Worm (Caenorhabditis elegans): Measurements from ENCODE around the gene gldi-10.
A peak's percentile ranks its signal among the peaks of the same experiment; 100 is the strongest.

gldi-10 gene

DNA sequence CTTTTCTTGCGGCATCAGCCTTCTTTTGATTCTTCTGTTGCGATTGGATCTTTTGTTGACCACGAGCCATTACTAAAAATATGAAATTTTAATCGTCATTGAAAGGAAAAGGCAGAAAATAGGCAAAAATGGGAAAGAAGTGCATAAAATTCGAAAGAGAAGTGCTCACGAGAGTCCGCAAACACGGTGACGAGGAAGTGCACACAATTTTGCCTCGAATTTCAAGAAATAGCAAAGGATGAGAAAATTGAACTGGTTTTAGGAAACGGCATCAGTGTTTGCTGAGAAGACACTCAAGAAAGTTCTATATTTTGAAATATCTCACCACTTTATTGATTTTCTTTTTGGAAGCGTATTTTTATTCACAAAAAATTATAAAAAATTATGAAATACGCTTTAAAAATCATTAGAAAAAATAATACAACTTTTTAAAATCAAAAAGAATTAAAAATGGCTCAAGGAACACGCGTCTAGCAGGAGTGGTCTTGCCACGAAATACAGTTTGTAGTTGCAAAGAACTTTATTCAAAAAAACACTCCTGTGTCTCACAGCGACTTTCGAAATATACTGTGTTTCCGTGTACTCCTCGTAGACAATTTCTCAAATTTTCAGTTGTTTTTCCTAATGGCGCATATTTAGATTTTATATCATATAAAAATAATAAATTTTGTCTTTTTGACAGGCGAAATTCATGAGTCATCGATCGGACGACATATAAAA, 2.7 kb upstream of the gldi-10 start, which contains the start of the genes znf-706 and cpna-3 (continued):
- no peak for TF ChIP-seq hmg-20 (GFP tag; IDR thresholded peaks at IDR 0.05)
- TF ChIP-seq efl-1 (GFP tag; optimal IDR thresholded peaks at IDR 0.05), result peak; percentile 32
- TF ChIP-seq B0019.2 (GFP tag; conservative IDR thresholded peaks at IDR 0.05), result no peak
- no peak for TF ChIP-seq repo-1 (tag; optimal IDR thresholded peaks at IDR 0.05)
- peak; percentile 60 for TF ChIP-seq F49E8.2 (tag; optimal IDR thresholded peaks at IDR 0.05; ENCODE audit: insufficient read depth)
- peak; percentile 69 for TF ChIP-seq snpc-1.3 (tag; optimal IDR thresholded peaks at IDR 0.05; ENCODE audit: insufficient read depth)
- no peak for TF ChIP-seq lir-1 (GFP tag; conservative IDR thresholded peaks at IDR 0.05)
- TF ChIP-seq lsy-27 (tag; optimal IDR thresholded peaks at IDR 0.05; ENCODE audit: borderline replicate concordance, insufficient read depth), result no peak
- no peak for TF ChIP-seq tbx-9 (tag; optimal IDR thresholded peaks at IDR 0.05; ENCODE audit: borderline replicate concordance)
- TF ChIP-seq madf-6 (GFP tag; IDR thresholded peaks at IDR 0.05), result peak; percentile 81
- no peak for TF ChIP-seq bed-2 (GFP tag; IDR thresholded peaks at IDR 0.05)
- TF ChIP-seq ekl-4 (GFP tag; IDR thresholded peaks at IDR 0.05), result no peak
- peak; percentile 91 for TF ChIP-seq lsl-1 (GFP tag; optimal IDR thresholded peaks at IDR 0.05)
- no peak for TF ChIP-seq C17E4.6 (GFP tag; IDR thresholded peaks at IDR 0.05)
- no peak for TF ChIP-seq nfya-1 (tag; optimal IDR thresholded peaks at IDR 0.05; ENCODE audit: borderline replicate concordance, insufficient read depth)

DNA sequence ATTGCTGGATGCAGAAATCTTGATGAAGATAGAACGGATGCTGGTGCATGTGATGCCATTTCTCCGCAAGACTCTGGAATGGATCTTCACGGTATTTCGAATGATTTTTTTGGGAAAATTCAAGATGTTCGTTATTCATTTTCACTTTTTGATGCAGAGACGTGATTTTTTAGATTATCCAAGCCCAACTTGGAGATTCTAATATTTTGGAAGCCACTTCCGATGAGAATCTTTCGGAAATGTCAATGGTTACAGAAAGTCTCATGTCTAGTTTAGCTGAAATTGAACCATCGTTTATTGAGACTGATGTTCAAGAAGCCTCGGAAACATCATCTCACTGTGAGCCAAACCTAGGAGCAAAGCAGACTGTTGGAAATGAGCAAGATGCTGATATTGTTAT, 1.8 kb downstream of the gldi-10 start:
- TF ChIP-seq nhr-90 (tag; optimal IDR thresholded peaks at IDR 0.05), result no peak

- TF ChIP-seq nfya-1 (tag; optimal IDR thresholded peaks at IDR 0.05; ENCODE audit: borderline replicate concordance, insufficient read depth) (no peak), lsy-27 (tag; optimal IDR thresholded peaks at IDR 0.05; ENCODE audit: borderline replicate concordance, insufficient read depth) (no peak), cebp-1 (GFP tag; IDR thresholded peaks at IDR 0.05) (no peak), cebp-1 (tag; optimal IDR thresholded peaks at IDR 0.05) (no peak), Y53F4B.3 (GFP tag; IDR thresholded peaks at IDR 0.05) (no peak), unc-62 (GFP tag; optimal IDR thresholded peaks at IDR 0.05) (no peak), F10E7.11 (tag; optimal IDR thresholded peaks at IDR 0.05) (no peak), unc-130 (GFP tag; optimal IDR thresholded peaks at IDR 0.05) (no peak), Y95B8A.8 (GFP tag; IDR thresholded peaks at IDR 0.05) (no peak)
These were observed 5.3 kb downstream of the gldi-10 start, which contains the start of the genes C01F6.14 and fem-3 for ce11 chrIV:9104071-9105016. C01F6.14 (minus strand) TSS chrIV:9104121. fem-3 (plus strand) TSS chrIV:9104966.

DNA sequence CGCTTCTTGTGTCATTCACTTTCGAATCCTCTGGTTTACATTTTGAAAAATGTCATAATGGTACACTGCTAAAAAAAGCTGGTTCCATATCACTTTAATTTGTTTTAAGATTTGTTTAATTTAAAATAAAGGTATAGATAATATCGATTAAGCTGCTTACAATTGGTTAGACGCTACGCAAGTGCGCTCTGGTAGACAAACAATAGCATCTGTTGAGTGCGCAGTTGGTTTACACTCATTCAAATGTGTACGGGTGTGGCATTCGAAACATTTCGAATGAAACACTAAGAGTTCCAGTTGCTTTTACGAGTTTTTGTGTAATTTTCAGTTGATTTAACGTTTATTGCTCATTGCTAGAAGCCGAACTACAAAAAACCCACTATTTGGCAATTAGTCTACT, 8.4 kb downstream of the gldi-10 start:
- no peak for TF ChIP-seq dox-1 (GFP tag; IDR thresholded peaks at IDR 0.05)
- TF ChIP-seq let-526 (GFP tag; IDR thresholded peaks at IDR 0.05), result no peak
- no peak for TF ChIP-seq Y53G8AR.9 (GFP tag; conservative IDR thresholded peaks at IDR 0.05)
- TF ChIP-seq egrh-3 (GFP tag; IDR thresholded peaks at IDR 0.05), result no peak
- TF ChIP-seq tbp1 (GFP tag; optimal IDR thresholded peaks at IDR 0.05), result no peak
- no peak for TF ChIP-seq dpff-1 (tag; optimal IDR thresholded peaks at IDR 0.05)
- no peak for TF ChIP-seq ZK185.1 (tag; optimal IDR thresholded peaks at IDR 0.05; ENCODE audit: poor library complexity, severe bottlenecking)
- TF ChIP-seq Y67H2A.10 (GFP tag; conservative IDR thresholded peaks at IDR 0.05), result no peak
- TF ChIP-seq nhr-80 (tag; optimal IDR thresholded peaks at IDR 0.05), result peak; percentile 15
- peak; percentile 4 for TF ChIP-seq snpc-3.4 (tag; optimal IDR thresholded peaks at IDR 0.05)
- TF ChIP-seq snpc-1.3 (tag; optimal IDR thresholded peaks at IDR 0.05; ENCODE audit: insufficient read depth), result no peak
- no peak for TF ChIP-seq attf-6 (GFP tag; IDR thresholded peaks at IDR 0.05)
- TF ChIP-seq snpc-4 (GFP tag; optimal IDR thresholded peaks at IDR 0.05), result no peak
- TF ChIP-seq snpc-4 (tag; optimal IDR thresholded peaks at IDR 0.05), result peak in 1 of 4 experiments; percentile 18
- TF ChIP-seq attf-5 (GFP tag; optimal IDR thresholded peaks at IDR 0.05), result peak; percentile 43
- no peak for TF ChIP-seq hmg-20 (GFP tag; IDR thresholded peaks at IDR 0.05)
- no peak for TF ChIP-seq lin-54 (GFP tag; optimal IDR thresholded peaks at IDR 0.05)
- no peak for TF ChIP-seq F37B4.10 (GFP tag; IDR thresholded peaks at IDR 0.05)

Data from whole organism, young adult.